Fruit fly (Drosophila melanogaster): ENCODE data around the gene CrzR.

Gene CrzR

DNA sequence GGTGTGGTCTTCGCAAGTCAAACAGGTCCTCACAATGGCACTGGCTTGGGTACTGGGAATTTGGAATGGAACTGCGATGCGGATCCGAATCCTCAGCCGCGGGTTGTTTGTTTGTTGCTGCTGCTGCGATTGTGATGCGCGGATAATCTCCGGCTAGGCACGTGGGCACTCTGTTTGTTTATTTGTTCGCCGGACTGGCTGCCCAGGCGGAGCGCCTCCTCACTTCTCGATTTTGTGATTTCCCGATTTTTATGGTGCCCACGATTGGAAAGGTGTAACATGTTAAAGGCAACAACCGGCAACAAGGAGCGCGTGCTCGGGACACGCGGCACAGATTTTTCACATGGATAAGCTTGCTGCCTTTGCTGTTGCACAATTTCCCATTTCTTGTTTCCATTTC lies 31.6 kb downstream of the CrzR start:
- TF ChIP-seq CG8319 (GFP tag; optimal IDR thresholded peaks at IDR 0.05) (no peak), CG7368 (GFP tag; optimal IDR thresholded peaks at IDR 0.05) (no peak), eg (GFP tag; IDR thresholded peaks at IDR 0.05) (no peak), CG32006 (GFP tag; optimal IDR thresholded peaks at IDR 0.05) (no peak), CG11762 (GFP tag; optimal IDR thresholded peaks at IDR 0.05; ENCODE audit: insufficient read depth) (no peak), cyc (GFP tag; optimal IDR thresholded peaks at IDR 0.05) (no peak), fd59A (GFP tag; optimal IDR thresholded peaks at IDR 0.05) (no peak), Hr38 (GFP tag; optimal IDR thresholded peaks at IDR 0.05) (no peak), dsx (GFP tag; optimal IDR thresholded peaks at IDR 0.05; ENCODE audit: poor library complexity, severe bottlenecking) (no peak), acj6 (GFP tag; optimal IDR thresholded peaks at IDR 0.05) (no peak), vri (GFP tag; optimal IDR thresholded peaks at IDR 0.05) (no peak), Sox14 (GFP tag; optimal IDR thresholded peaks at IDR 0.05) (no peak), ss (GFP tag; optimal IDR thresholded peaks at IDR 0.05) (no peak), Eip78C (GFP tag) (no peak), CG31627 (GFP tag; optimal IDR thresholded peaks at IDR 0.05) (no peak), Eip93F (GFP tag; optimal IDR thresholded peaks at IDR 0.05) (no peak), CG10669 (GFP tag; optimal IDR thresholded peaks at IDR 0.05) (no peak), CG3919 (GFP tag; optimal IDR thresholded peaks at IDR 0.05) (no peak), fkh (GFP tag; optimal IDR thresholded peaks at IDR 0.05) (no peak), net (GFP tag; optimal IDR thresholded peaks at IDR 0.05) (no peak)

dm6 chr3L:12313280-12313679 lies 38.1 kb downstream of the CrzR start:
- TF ChIP-seq cyc (GFP tag; optimal IDR thresholded peaks at IDR 0.05) (no peak), esn (GFP tag; optimal IDR thresholded peaks at IDR 0.05) (no peak), CG8632 (GFP tag; optimal IDR thresholded peaks at IDR 0.05) (no peak), fkh (GFP tag; optimal IDR thresholded peaks at IDR 0.05) (no peak), Met (GFP tag; optimal IDR thresholded peaks at IDR 0.05) (no peak), CG32006 (GFP tag; optimal IDR thresholded peaks at IDR 0.05) (no peak), dac (GFP tag; optimal IDR thresholded peaks at IDR 0.05) (no peak), CG6163 (GFP tag; IDR thresholded peaks at IDR 0.05) (no peak), CG6276 (GFP tag; optimal IDR thresholded peaks at IDR 0.05) (no peak), pdm3 (GFP tag; optimal IDR thresholded peaks at IDR 0.05) (no peak), CG34406 (GFP tag; optimal IDR thresholded peaks at IDR 0.05) (no peak), Hr39 (GFP tag; optimal IDR thresholded peaks at IDR 0.05) (no peak), vri (GFP tag; optimal IDR thresholded peaks at IDR 0.05) (no peak), CG11902 (GFP tag; optimal IDR thresholded peaks at IDR 0.05) (no peak)

- TF ChIP-seq CG15336 (GFP tag; IDR thresholded peaks at IDR 0.05) (no peak), Eip78C (GFP tag) (no peak), CG34406 (GFP tag; optimal IDR thresholded peaks at IDR 0.05) (no peak), fd85E (GFP tag; optimal IDR thresholded peaks at IDR 0.05) (no peak), achi (GFP tag; optimal IDR thresholded peaks at IDR 0.05) (no peak), CG11294 (GFP tag; IDR thresholded peaks at IDR 0.05) (no peak), Eip75B (GFP tag; optimal IDR thresholded peaks at IDR 0.05) (no peak), Sox102F (GFP tag; optimal IDR thresholded peaks at IDR 0.05) (no peak), Lpt (GFP tag; optimal IDR thresholded peaks at IDR 0.05) (no peak), CG8119 (GFP tag; IDR thresholded peaks at IDR 0.05) (no peak), Hr38 (GFP tag; optimal IDR thresholded peaks at IDR 0.05) (no peak), CG3919 (GFP tag; optimal IDR thresholded peaks at IDR 0.05) (no peak), CG10631 (GFP tag; optimal IDR thresholded peaks at IDR 0.05) (no peak), CG31627 (GFP tag; optimal IDR thresholded peaks at IDR 0.05) (no peak), Ets21C (GFP tag; optimal IDR thresholded peaks at IDR 0.05) (no peak), Sox14 (GFP tag; optimal IDR thresholded peaks at IDR 0.05) (no peak), net (GFP tag; optimal IDR thresholded peaks at IDR 0.05) (no peak), Ets96B (tag; optimal IDR thresholded peaks at IDR 0.05) (no peak), acj6 (GFP tag; optimal IDR thresholded peaks at IDR 0.05) (no peak), CG10669 (GFP tag; optimal IDR thresholded peaks at IDR 0.05) (no peak)
Observed at dm6 chr3L:12310505-12310904, 40.8 kb downstream of the CrzR start, which contains the start of gene CG44355. TSS of gene CG44355 (plus strand) at chr3L:12310805.
